Worm (Caenorhabditis elegans): ENCODE measurements around the gene lgc-42.
A peak's percentile ranks its signal among the peaks of the same experiment; 100 is the strongest.

The lgc-42 gene

ce11 chrIII:1951388-1951787 lies 46.3 kb upstream of the lgc-42 start, which contains the start of gene F53A3.7 (continued):
- no peak for TF ChIP-seq T26A8.4 (GFP tag; IDR thresholded peaks at IDR 0.05)
- TF ChIP-seq snpc-4 (tag; optimal IDR thresholded peaks at IDR 0.05) = no peak
- TF ChIP-seq duxl-1 (tag; optimal IDR thresholded peaks at IDR 0.05; ENCODE audit: poor library complexity) = no peak
- no peak for TF ChIP-seq zip-11 (GFP tag; IDR thresholded peaks at IDR 0.05)
- TF ChIP-seq lin-13 (GFP tag; optimal IDR thresholded peaks at IDR 0.05) = no peak
- TF ChIP-seq nhr-41 (GFP tag; IDR thresholded peaks at IDR 0.05) = 0 out of 2 replicates have a peak, but pooled peaks have one; percentile 11
- TF ChIP-seq dve-1 (tag; optimal IDR thresholded peaks at IDR 0.05; ENCODE audit: insufficient read depth) = peak; percentile 9
- TF ChIP-seq hlh-11 (tag; optimal IDR thresholded peaks at IDR 0.05) = no peak
- no peak for TF ChIP-seq php-3 (GFP tag; IDR thresholded peaks at IDR 0.05)
- TF ChIP-seq vab-7 (GFP tag; IDR thresholded peaks at IDR 0.05) = no peak
- TF ChIP-seq aly-2 (tag; optimal IDR thresholded peaks at IDR 0.05) = no peak
- TF ChIP-seq D1046.2 (GFP tag; IDR thresholded peaks at IDR 0.05) = peak; percentile 61; the same call in 1 of the 2 replicates
- TF ChIP-seq fos-1 (tag; optimal IDR thresholded peaks at IDR 0.05) = no peak
- TF ChIP-seq rbr-2 (tag; optimal IDR thresholded peaks at IDR 0.05) = peak; percentile 9
- no peak for TF ChIP-seq nhr-10 (tag; optimal IDR thresholded peaks at IDR 0.05)
- TF ChIP-seq daf-12 (tag; optimal IDR thresholded peaks at IDR 0.05) = no peak
- no peak for TF ChIP-seq ceh-20 (GFP tag; IDR thresholded peaks at IDR 0.05)
- no peak for TF ChIP-seq lim-7 (GFP tag; IDR thresholded peaks at IDR 0.05)

- TF ChIP-seq ceh-62 (tag; optimal IDR thresholded peaks at IDR 0.05) (no peak), ceh-28 (tag; optimal IDR thresholded peaks at IDR 0.05) (peak; percentile 97)
Measured at ce11 chrIII:1955520-1956095, 42.1 kb upstream of the lgc-42 start.

- no peak for TF ChIP-seq pha-4 (GFP tag; IDR thresholded peaks at IDR 0.05)
- no peak for TF ChIP-seq pha-4 (tag; optimal IDR thresholded peaks at IDR 0.05)
- no peak for TF ChIP-seq mdt-29 (GFP tag; IDR thresholded peaks at IDR 0.05)
- no peak for TF ChIP-seq D1046.2 (GFP tag; IDR thresholded peaks at IDR 0.05)
- no peak for TF ChIP-seq skn-1 (tag; optimal IDR thresholded peaks at IDR 0.05)
- no peak for TF ChIP-seq snpc-1.2 (GFP tag; IDR thresholded peaks at IDR 0.05)
- TF ChIP-seq hlh-11 (tag; optimal IDR thresholded peaks at IDR 0.05) = no peak
- TF ChIP-seq arid-1 (GFP tag; conservative IDR thresholded peaks at IDR 0.05) = no peak
- no peak for TF ChIP-seq mes-2 (tag; optimal IDR thresholded peaks at IDR 0.05; ENCODE audit: poor library complexity, severe bottlenecking)
- peak; percentile 52 for TF ChIP-seq aha-1 (tag)
- TF ChIP-seq Y75B8A.6 (GFP tag; IDR thresholded peaks at IDR 0.05) = no peak
- no peak for TF ChIP-seq mxl-2 (GFP tag; conservative IDR thresholded peaks at IDR 0.05)
- no peak for TF ChIP-seq lin-39 (tag; optimal IDR thresholded peaks at IDR 0.05)
- peak; percentile 32 for TF ChIP-seq dpl-1 (GFP tag; optimal IDR thresholded peaks at IDR 0.05)
- no peak for TF ChIP-seq rbr-2 (tag; optimal IDR thresholded peaks at IDR 0.05)
Measured at ce11 chrIII:1961895-1962506, 35.7 kb upstream of the lgc-42 start, which contains the start of gene mboa-6. Gene mboa-6 (minus strand): TSS chrIII:1961945.

- TF ChIP-seq skn-1 (tag; optimal IDR thresholded peaks at IDR 0.05) (no peak), daf-19 (GFP tag; conservative IDR thresholded peaks at IDR 0.05) (no peak), F26F4.8 (GFP tag; conservative IDR thresholded peaks at IDR 0.05) (no peak), madf-5 (GFP tag; IDR thresholded peaks at IDR 0.05) (no peak), ctbp-1 (GFP tag; IDR thresholded peaks at IDR 0.05) (no peak), zip-11 (GFP tag; IDR thresholded peaks at IDR 0.05) (no peak), mes-2 (tag; optimal IDR thresholded peaks at IDR 0.05; ENCODE audit: poor library complexity, severe bottlenecking) (peak; percentile 10), egl-27 (tag; optimal IDR thresholded peaks at IDR 0.05) (no peak), ceh-44 (GFP tag; IDR thresholded peaks at IDR 0.05) (no peak), hif-1 (tag; optimal IDR thresholded peaks at IDR 0.05) (no peak), set-16 (GFP tag; IDR thresholded peaks at IDR 0.05) (no peak), gei-8 (GFP tag; optimal IDR thresholded peaks at IDR 0.05) (no peak), ceh-28 (tag; optimal IDR thresholded peaks at IDR 0.05) (no peak), ceh-32 (tag; optimal IDR thresholded peaks at IDR 0.05; ENCODE audit: poor library complexity) (no peak), pqm-1 (tag; optimal IDR thresholded peaks at IDR 0.05) (peak; percentile 10), hlh-11 (tag; optimal IDR thresholded peaks at IDR 0.05) (peak; percentile 3), nhr-10 (tag; optimal IDR thresholded peaks at IDR 0.05) (no peak), attf-4 (tag; optimal IDR thresholded peaks at IDR 0.05) (no peak), nhr-28 (tag; optimal IDR thresholded peaks at IDR 0.05) (peak; percentile 43), dmd-6 (GFP tag; IDR thresholded peaks at IDR 0.05) (peak; percentile 56)
Measured at ce11 chrIII:1962552-1962951, 35.1 kb upstream of the lgc-42 start.

Measured in whole organism, L4 larva.